Worm (Caenorhabditis elegans): Measurements from ENCODE around the gene tbx-8.

Gene tbx-8

ce11 chrIII:10361456-10361855, 14.3 kb downstream of the tbx-8 start:
- no peak for TF ChIP-seq unc-62 (GFP tag; optimal IDR thresholded peaks at IDR 0.05)

- no peak for TF ChIP-seq unc-62 (GFP tag; optimal IDR thresholded peaks at IDR 0.05)
Observed at ce11 chrIII:10362920-10363319, 15.8 kb downstream of the tbx-8 start.

- TF ChIP-seq unc-62 (GFP tag; optimal IDR thresholded peaks at IDR 0.05), result no peak
Observed at ce11 chrIII:10364656-10365055, 17.5 kb downstream of the tbx-8 start, which contains the start of gene tbc-8. TSS of gene tbc-8 (plus strand) at chrIII:10364956.

- TF ChIP-seq unc-62 (GFP tag; optimal IDR thresholded peaks at IDR 0.05), result no peak
Observed at ce11 chrIII:10367355-10367909, 20.3 kb downstream of the tbx-8 start.

- TF ChIP-seq unc-62 (GFP tag; optimal IDR thresholded peaks at IDR 0.05), result no peak
Observed at ce11 chrIII:10373845-10374244, 26.7 kb downstream of the tbx-8 start.

- no peak for TF ChIP-seq unc-62 (GFP tag; optimal IDR thresholded peaks at IDR 0.05)
Observed at ce11 chrIII:10376041-10376440, 28.9 kb downstream of the tbx-8 start.

ce11 chrIII:10378899-10379298, 31.8 kb downstream of the tbx-8 start:
- no peak for TF ChIP-seq unc-62 (GFP tag; optimal IDR thresholded peaks at IDR 0.05)

- no peak for TF ChIP-seq unc-62 (GFP tag; optimal IDR thresholded peaks at IDR 0.05)
Observed at ce11 chrIII:10379632-10380031, 32.5 kb downstream of the tbx-8 start.

- TF ChIP-seq unc-62 (GFP tag; optimal IDR thresholded peaks at IDR 0.05), result no peak
Observed at ce11 chrIII:10380640-10381039, 33.5 kb downstream of the tbx-8 start.

- no peak for TF ChIP-seq unc-62 (GFP tag; optimal IDR thresholded peaks at IDR 0.05)
Observed at ce11 chrIII:10381473-10381872, 34.3 kb downstream of the tbx-8 start, which contains the start of gene C38H2.2. TSS of gene C38H2.2 (plus strand) at chrIII:10381773.

- TF ChIP-seq unc-62 (GFP tag; optimal IDR thresholded peaks at IDR 0.05), result no peak
Observed at ce11 chrIII:10383804-10384203, 36.7 kb downstream of the tbx-8 start.

- TF ChIP-seq unc-62 (GFP tag; optimal IDR thresholded peaks at IDR 0.05), result no peak
Observed at ce11 chrIII:10386476-10386875, 39.3 kb downstream of the tbx-8 start, which contains the start of gene C38H2.3. TSS of gene C38H2.3 (minus strand) at chrIII:10386576.

ce11 chrIII:10389608-10390007, 42.5 kb downstream of the tbx-8 start:
- no peak for TF ChIP-seq unc-62 (GFP tag; optimal IDR thresholded peaks at IDR 0.05)

- TF ChIP-seq unc-62 (GFP tag; optimal IDR thresholded peaks at IDR 0.05), result no peak
Observed at ce11 chrIII:10391628-10392027, 44.5 kb downstream of the tbx-8 start, which contains the start of gene M03C11.9. TSS of gene M03C11.9 (minus strand) at chrIII:10391728.

- no peak for TF ChIP-seq unc-62 (GFP tag; optimal IDR thresholded peaks at IDR 0.05)
Observed at ce11 chrIII:10395990-10396389, 48.8 kb downstream of the tbx-8 start, which contains the start of gene M03C11.1. TSS of gene M03C11.1 (minus strand) at chrIII:10396090.

- no peak for TF ChIP-seq unc-62 (GFP tag; optimal IDR thresholded peaks at IDR 0.05)
Observed at ce11 chrIII:10396891-10397502, 49.8 kb downstream of the tbx-8 start.

ce11 chrIII:10398919-10399318, 51.8 kb downstream of the tbx-8 start:
- TF ChIP-seq unc-62 (GFP tag; optimal IDR thresholded peaks at IDR 0.05), result no peak

Data from whole organism, dauer.